Worm (Caenorhabditis elegans) whole organism, L1 larva: ENCODE measurements around the gene T28A8.6.

ENCODE experiments used
- ceh-82 ChIP-seq, 3 experiments: fragments of 150-350 bp in 1 of 3; sonication (generic microtip) in 2 of 3; optimal IDR thresholded peaks; 2 replicates each; lab custom pipeline; 2014 to 2017; ENCODE audit warnings: missing biosample characterization in 3 of 3, missing genetic modification characterization in 3 of 3
- dpl-1 ChIP-seq, 3 experiments: fragments of 150-350 bp in 2 of 3; sonication (generic microtip) in 1 of 3; optimal IDR thresholded peaks; 2 replicates each; lab custom pipeline; 2014 to 2017; ENCODE audit warnings: missing biosample characterization in 3 of 3, missing genetic modification characterization in 3 of 3, missing genetic modification reagents in 3 of 3
- egl-27 ChIP-seq, 2 experiments: fragments of 150-350 bp in 1 of 2; sonication (generic microtip); optimal IDR thresholded peaks; 3 replicates each; lab custom pipeline; 2017 to 2018; ENCODE audit warnings: missing biosample characterization in 2 of 2, missing genetic modification characterization in 2 of 2, missing genetic modification reagents in 2 of 2
- elt-3 ChIP-seq, 6 experiments: fragments of 150-350 bp in 1 of 6; sonication (generic microtip); optimal IDR thresholded peaks; 2 replicates each; lab custom pipeline; 2017 to 2018; ENCODE audit warnings: missing biosample characterization in 6 of 6, missing genetic modification characterization in 6 of 6, inconsistent platforms in 1 of 6
- fkh-8 ChIP-seq: sonication (generic microtip); optimal IDR thresholded peaks from 2 replicates; lab custom pipeline; 2016; ENCODE audit warnings: mild to moderate bottlenecking, missing genetic modification characterization, missing compliant biosample characterization
- lir-3 ChIP-seq: sonication (generic microtip); optimal IDR thresholded peaks from 2 replicates; lab custom pipeline; 2016; ENCODE audit warnings: mild to moderate bottlenecking, missing genetic modification characterization, moderate library complexity, missing compliant biosample characterization; ENCODE audit not compliant: poor library complexity
- nhr-11 ChIP-seq: fragments of 150-350 bp; optimal IDR thresholded peaks from 2 replicates; lab custom pipeline; 2014; ENCODE audit warnings: missing biosample characterization, missing genetic modification characterization
- nhr-90 ChIP-seq: sonication (generic microtip); optimal IDR thresholded peaks from 2 replicates; lab custom pipeline; 2016; ENCODE audit warnings: mild to moderate bottlenecking, missing genetic modification characterization, missing compliant biosample characterization; ENCODE audit not compliant: poor library complexity
- unc-62 ChIP-seq: fragments of 150-350 bp; optimal IDR thresholded peaks from 2 replicates; lab custom pipeline; 2014; ENCODE audit warnings: missing biosample characterization, missing genetic modification reagents, missing genetic modification characterization
- xbp-1 ChIP-seq: sonication (generic microtip); optimal IDR thresholded peaks from 2 replicates; lab custom pipeline; 2016; ENCODE audit warnings: missing genetic modification characterization, missing compliant biosample characterization

- TF ChIP-seq dpl-1 (GFP tag; optimal IDR thresholded peaks at IDR 0.05; lab: Kevin White, UChicago) (no peak), egl-27 (tag; optimal IDR thresholded peaks at IDR 0.05; lab: Kevin White, UChicago) (no peak), xbp-1 (tag; lab: Kevin White, UChicago) (no peak), nhr-11 (no peak), fkh-8 (tag; lab: Kevin White, UChicago) (no peak), unc-62 (GFP tag; lab: Kevin White, UChicago) (no peak), lir-3 (tag; lab: Kevin White, UChicago) (no peak), elt-3 (tag; optimal IDR thresholded peaks at IDR 0.05; lab: Kevin White, UChicago) (no peak), ceh-82 (tag; optimal IDR thresholded peaks at IDR 0.05; lab: Kevin White, UChicago) (no peak), nhr-90 (tag; lab: Kevin White, UChicago) (no peak)
Observed at ce11 chrIII:13524021-13524420, 25.0 kb downstream of the T28A8.6 start, which contains the start of gene pod-1.
